Worm (Caenorhabditis elegans): ENCODE data around the gene ZK721.3.
A peak's percentile ranks its signal among the peaks of the same experiment; 100 is the strongest.

Gene ZK721.3

ce11 chrX:8750660-8751059 is 33.7 kb upstream of the ZK721.3 start, which contains the start of gene asns-2:
Gene asns-2, minus strand, starts transcription at chrX:8750941.
- no peak for TF ChIP-seq attf-4 (tag; optimal IDR thresholded peaks at IDR 0.05)
- TF ChIP-seq ama-1 (optimal IDR thresholded peaks at IDR 0.05) = peak; percentile 51
- no peak for TF ChIP-seq rbr-2 (tag; optimal IDR thresholded peaks at IDR 0.05)
- TF ChIP-seq nhr-237 (tag; optimal IDR thresholded peaks at IDR 0.05) = no peak
- TF ChIP-seq T20F7.1 (GFP tag; optimal IDR thresholded peaks at IDR 0.05) = no peak
- TF ChIP-seq vab-7 (GFP tag; IDR thresholded peaks at IDR 0.05) = no peak
- peak; percentile 59 for TF ChIP-seq set-16 (GFP tag; IDR thresholded peaks at IDR 0.05)
- TF ChIP-seq php-3 (GFP tag; IDR thresholded peaks at IDR 0.05) = peak; percentile 31; the same call in 1 of the 2 replicates

- TF ChIP-seq dve-1 (tag; optimal IDR thresholded peaks at IDR 0.05; ENCODE audit: insufficient read depth) (peak; percentile 54), hlh-30 (tag; optimal IDR thresholded peaks at IDR 0.05; ENCODE audit: insufficient read depth) (peak; percentile 39), set-16 (GFP tag; IDR thresholded peaks at IDR 0.05) (no peak), hlh-11 (tag; optimal IDR thresholded peaks at IDR 0.05) (peak; percentile 52), nhr-28 (tag; optimal IDR thresholded peaks at IDR 0.05) (peak; percentile 61), dmd-8 (GFP tag; IDR thresholded peaks at IDR 0.05) (no peak), lin-1 (GFP tag; IDR thresholded peaks at IDR 0.05) (no peak), R02D3.7 (tag; optimal IDR thresholded peaks at IDR 0.05) (no peak), zag-1 (tag; optimal IDR thresholded peaks at IDR 0.05) (no peak), nhr-10 (tag; optimal IDR thresholded peaks at IDR 0.05) (no peak), snpc-1.2 (GFP tag; IDR thresholded peaks at IDR 0.05) (no peak), nhr-6 (tag; optimal IDR thresholded peaks at IDR 0.05) (no peak), mdl-1 (tag; optimal IDR thresholded peaks at IDR 0.05) (peak; percentile 80 to 81), ceh-32 (tag; optimal IDR thresholded peaks at IDR 0.05; ENCODE audit: poor library complexity) (no peak), sdz-12 (GFP tag; optimal IDR thresholded peaks at IDR 0.05) (no peak), F26F4.8 (GFP tag; conservative IDR thresholded peaks at IDR 0.05) (no peak), ztf-7 (tag; optimal IDR thresholded peaks at IDR 0.05) (no peak), attf-4 (tag; optimal IDR thresholded peaks at IDR 0.05) (no peak), zip-11 (GFP tag; IDR thresholded peaks at IDR 0.05) (no peak), tag-97 (GFP tag; IDR thresholded peaks at IDR 0.05) (no peak), mxl-3 (GFP tag; optimal IDR thresholded peaks at IDR 0.05) (peak; percentile 49), daf-19 (GFP tag; conservative IDR thresholded peaks at IDR 0.05) (no peak), zip-2 (tag; optimal IDR thresholded peaks at IDR 0.05) (no peak), skn-1 (tag; optimal IDR thresholded peaks at IDR 0.05) (no peak), ceh-82 (tag; optimal IDR thresholded peaks at IDR 0.05) (no peak), saeg-2 (GFP tag; IDR thresholded peaks at IDR 0.05) (no peak), mep-1 (tag; optimal IDR thresholded peaks at IDR 0.05) (no peak), F10B5.3 (tag; optimal IDR thresholded peaks at IDR 0.05) (no peak), snpc-4 (tag; optimal IDR thresholded peaks at IDR 0.05) (no peak), daf-16 (GFP tag; optimal IDR thresholded peaks at IDR 0.05) (no peak), daf-16 (tag; optimal IDR thresholded peaks at IDR 0.05) (peak; percentile 42), dmd-6 (GFP tag; IDR thresholded peaks at IDR 0.05) (0 out of 2 replicates have a peak, but pooled peaks have one; percentile 9)
These were observed 31.8 kb upstream of the ZK721.3 start for ce11 chrX:8752546-8752945.

- peak in 1 of 2 experiments; percentile 38 for TF ChIP-seq daf-16 (GFP tag; optimal IDR thresholded peaks at IDR 0.05)
- peak; percentile 74 for TF ChIP-seq daf-16 (tag; optimal IDR thresholded peaks at IDR 0.05)
- peak; percentile 29 for TF ChIP-seq nhr-28 (tag; optimal IDR thresholded peaks at IDR 0.05)
- TF ChIP-seq nhr-6 (tag; optimal IDR thresholded peaks at IDR 0.05) = no peak
- TF ChIP-seq hlh-30 (tag; optimal IDR thresholded peaks at IDR 0.05; ENCODE audit: insufficient read depth) = no peak
- no peak for TF ChIP-seq lin-39 (tag; optimal IDR thresholded peaks at IDR 0.05)
- no peak for TF ChIP-seq F10B5.3 (tag; optimal IDR thresholded peaks at IDR 0.05)
- no peak for TF ChIP-seq pha-4 (GFP tag; IDR thresholded peaks at IDR 0.05)
- TF ChIP-seq pha-4 (tag; optimal IDR thresholded peaks at IDR 0.05) = no peak
- TF ChIP-seq ces-1 (GFP tag; optimal IDR thresholded peaks at IDR 0.05) = no peak
- TF ChIP-seq dmd-8 (GFP tag; IDR thresholded peaks at IDR 0.05) = no peak
- TF ChIP-seq fos-1 (tag; optimal IDR thresholded peaks at IDR 0.05) = no peak
- no peak for TF ChIP-seq lin-29 (GFP tag; IDR thresholded peaks at IDR 0.05)
- no peak for TF ChIP-seq Y48G9A.11 (GFP tag; IDR thresholded peaks at IDR 0.05)
- TF ChIP-seq dve-1 (tag; optimal IDR thresholded peaks at IDR 0.05; ENCODE audit: insufficient read depth) = peak; percentile 23
- peak; percentile 10 for TF ChIP-seq nhr-11 (tag; optimal IDR thresholded peaks at IDR 0.05)
- TF ChIP-seq daf-12 (tag; optimal IDR thresholded peaks at IDR 0.05) = no peak
- TF ChIP-seq pqm-1 (tag; optimal IDR thresholded peaks at IDR 0.05) = no peak
- TF ChIP-seq mdl-1 (tag; optimal IDR thresholded peaks at IDR 0.05) = peak in 1 of 2 experiments; percentile 15
These were observed 30.0 kb upstream of the ZK721.3 start for ce11 chrX:8754285-8754795.

All from whole organism, L4 larva.